Worm (Caenorhabditis elegans): Measurements from ENCODE around the gene F54F7.3.

- TF ChIP-seq elt-2 (tag; optimal IDR thresholded peaks at IDR 0.05) (no peak), unc-62 (GFP tag; optimal IDR thresholded peaks at IDR 0.05) (no peak), nhr-12 (tag; optimal IDR thresholded peaks at IDR 0.05) (no peak), lin-35 (GFP tag; optimal IDR thresholded peaks at IDR 0.05) (no peak)
Observed at ce11 chrX:11870393-11870792, 20.4 kb upstream of the F54F7.3 start.

Data from whole organism, L1 larva.